Fruit fly (Drosophila melanogaster): ENCODE data around the gene ORMDL.

The ORMDL gene

DNA sequence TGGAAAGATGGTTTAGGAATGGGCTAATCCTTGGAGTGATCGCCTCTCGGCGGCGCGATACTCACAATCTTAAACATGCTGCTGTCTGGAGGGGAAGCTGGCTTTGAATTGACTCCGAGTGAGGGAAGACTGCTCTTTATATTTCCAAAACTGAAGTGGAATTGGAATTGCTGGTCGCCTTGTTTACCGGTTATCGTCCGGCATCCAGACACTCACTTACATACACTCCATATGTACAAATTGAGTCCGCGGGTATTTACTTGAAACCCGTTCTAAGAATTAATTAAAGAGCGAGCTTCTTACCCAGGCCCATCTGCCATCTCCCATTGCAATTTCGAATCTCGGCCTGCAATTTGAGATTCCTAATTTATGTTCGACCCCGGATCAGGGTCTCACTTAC, 31.8 kb downstream of the ORMDL start, which contains the start of gene Cpr78E:
Gene Cpr78E (minus strand): TSS at position 101 of the 400 bp plus-strand sequence.
- TF ChIP-seq Fer1 (GFP tag; optimal IDR thresholded peaks at IDR 0.05) (no peak), CG14710 (tag; optimal IDR thresholded peaks at IDR 0.05) (no peak), CG18619 (GFP tag; optimal IDR thresholded peaks at IDR 0.05) (no peak), D19B (GFP tag; optimal IDR thresholded peaks at IDR 0.05) (no peak), CG15269 (tag; optimal IDR thresholded peaks at IDR 0.05) (no peak), Hmx (GFP tag; optimal IDR thresholded peaks at IDR 0.05) (no peak), CG10543 (GFP tag; optimal IDR thresholded peaks at IDR 0.05) (no peak), Ptx1 (GFP tag; IDR thresholded peaks at IDR 0.05) (no peak), Hmr (GFP tag; optimal IDR thresholded peaks at IDR 0.05) (no peak), CG12104 (GFP tag; optimal IDR thresholded peaks at IDR 0.05) (no peak)

DNA sequence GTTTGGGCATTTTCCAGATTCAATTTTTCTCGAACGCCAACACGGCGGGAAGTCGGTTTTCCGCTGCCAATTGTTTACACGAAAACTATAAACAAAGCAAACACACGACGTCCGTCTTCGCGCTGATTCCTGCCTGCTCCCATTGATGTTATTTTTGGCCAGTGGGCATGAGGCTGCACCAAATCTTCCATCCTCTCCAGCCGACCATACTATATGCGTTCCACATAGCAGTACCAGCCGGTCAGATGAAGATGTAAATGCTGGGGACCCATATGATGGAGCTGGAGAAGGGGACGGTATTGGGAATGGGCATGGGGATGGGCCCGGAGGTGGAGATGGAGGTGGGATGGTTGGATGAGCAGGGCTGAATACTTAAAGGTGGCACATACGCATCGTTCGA, 32.4 kb downstream of the ORMDL start:
- TF ChIP-seq CG7556 (GFP tag; optimal IDR thresholded peaks at IDR 0.05) (no peak), CG18764 (GFP tag; optimal IDR thresholded peaks at IDR 0.05) (no peak), Bgb (GFP tag; IDR thresholded peaks at IDR 0.05; ENCODE audit: partially characterized antibody) (no peak), ara (GFP tag; IDR thresholded peaks at IDR 0.05) (0 out of 2 replicates have a peak, but pooled peaks have one; percentile 9), crol (GFP tag; IDR thresholded peaks at IDR 0.05) (peak; percentile 13; the same call in 1 of the 2 replicates), odd (GFP tag; optimal IDR thresholded peaks at IDR 0.05) (no peak), Ptx1 (GFP tag; IDR thresholded peaks at IDR 0.05) (no peak), sug (tag; optimal IDR thresholded peaks at IDR 0.05) (no peak), peb (GFP tag; IDR thresholded peaks at IDR 0.05) (0 out of 2 replicates have a peak, but pooled peaks have one; percentile 11), unpg (GFP tag; optimal IDR thresholded peaks at IDR 0.05) (no peak), dan (GFP tag; IDR thresholded peaks at IDR 0.05) (no peak), grau (tag; optimal IDR thresholded peaks at IDR 0.05) (no peak), CG1024 (GFP tag; IDR thresholded peaks at IDR 0.05) (0 out of 2 replicates have a peak, but pooled peaks have one; percentile 6), pzg (GFP tag; optimal IDR thresholded peaks at IDR 0.05) (no peak), CG3163 (GFP tag; optimal IDR thresholded peaks at IDR 0.05) (no peak), CG12769 (tag; optimal IDR thresholded peaks at IDR 0.05) (peak; percentile 95), Jarid2 (GFP tag; optimal IDR thresholded peaks at IDR 0.05) (no peak), CG18619 (GFP tag; optimal IDR thresholded peaks at IDR 0.05) (no peak), Atf-2 (GFP tag; optimal IDR thresholded peaks at IDR 0.05) (no peak), esg (GFP tag; conservative IDR thresholded peaks at IDR 0.05) (no peak), CG9215 (GFP tag; IDR thresholded peaks at IDR 0.05) (no peak), CG15011 (GFP tag; optimal IDR thresholded peaks at IDR 0.05) (no peak), CG6175 (GFP tag; IDR thresholded peaks at IDR 0.05) (no peak), Drgx (GFP tag; IDR thresholded peaks at IDR 0.05) (no peak), Atf6 (GFP tag; IDR thresholded peaks at IDR 0.05) (no peak), CG11456 (GFP tag; IDR thresholded peaks at IDR 0.05) (no peak), Dek (tag; optimal IDR thresholded peaks at IDR 0.05) (no peak)

DNA sequence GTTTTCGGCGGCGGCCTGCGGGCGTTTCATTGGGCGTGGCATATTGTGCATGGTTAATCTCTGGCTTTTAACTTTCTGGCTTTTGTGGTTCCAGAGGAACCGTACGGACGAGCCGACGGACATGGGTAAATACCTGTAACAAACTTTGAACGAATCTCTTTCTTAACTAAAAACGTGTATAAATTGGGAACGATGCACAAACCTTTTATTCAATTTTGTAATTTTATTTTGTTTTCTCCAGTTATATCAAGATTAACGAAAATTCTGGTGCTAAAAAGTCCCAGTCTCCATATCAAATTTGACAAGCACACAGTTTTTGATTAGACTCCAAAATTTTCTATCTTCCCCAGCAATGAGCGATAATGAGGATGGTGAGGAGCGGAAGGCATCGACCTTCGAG, 36.7 kb downstream of the ORMDL start, which contains the start of gene CG11249:
Gene CG11249 (plus strand): TSS at position 301 of the 400 bp plus-strand sequence.
- no peak for TF ChIP-seq NC2α (GFP tag; optimal IDR thresholded peaks at IDR 0.05)
- TF ChIP-seq CG17359 (tag; optimal IDR thresholded peaks at IDR 0.05) = no peak
- no peak for TF ChIP-seq hth (optimal IDR thresholded peaks at IDR 0.05)
- no peak for TF ChIP-seq p53 (GFP tag; optimal IDR thresholded peaks at IDR 0.05)
- TF ChIP-seq CG12155 (GFP tag; optimal IDR thresholded peaks at IDR 0.05) = no peak
- no peak for TF ChIP-seq CG1233 (GFP tag; optimal IDR thresholded peaks at IDR 0.05)
- no peak for TF ChIP-seq CG12104 (GFP tag; optimal IDR thresholded peaks at IDR 0.05)
- TF ChIP-seq CG7928 (GFP tag; optimal IDR thresholded peaks at IDR 0.05) = no peak
- TF ChIP-seq CG42726 (GFP tag; IDR thresholded peaks at IDR 0.05; ENCODE audit: partially characterized antibody) = no peak
- TF ChIP-seq CG12391 (tag; optimal IDR thresholded peaks at IDR 0.05) = no peak

Data from whole organism, embryonic.